Worm (Caenorhabditis elegans) whole organism, L2 larva: ENCODE data around the gene ram-2.
A peak's percentile ranks its signal among the peaks of the same experiment; 100 is the strongest.

Source experiments
- C34F6.9 ChIP-seq: fragments of 150-350 bp; optimal IDR thresholded peaks from 2 replicates; lab custom pipeline; 2014; ENCODE audit warnings: missing biosample characterization, missing genetic modification characterization
- F13H6.1 ChIP-seq: sonication (generic microtip); optimal IDR thresholded peaks from 2 replicates; lab custom pipeline; 2016; ENCODE audit warnings: missing genetic modification characterization, missing compliant biosample characterization
- Y55F3AM.14 ChIP-seq: fragments of 200-800 bp; sonication (Bioruptor generic); optimal IDR thresholded peaks from 2 replicates; lab custom pipeline; 2018; ENCODE audit warnings: mild to moderate bottlenecking, missing genetic modification characterization, missing compliant biosample characterization
- alr-1 ChIP-seq: fragments of 150-350 bp; optimal IDR thresholded peaks from 2 replicates; lab custom pipeline; 2014; ENCODE audit warnings: missing biosample characterization, missing genetic modification characterization
- ama-1 ChIP-seq: fragments of 150-350 bp; optimal IDR thresholded peaks from 2 replicates; lab custom pipeline; 2018; ENCODE audit warnings: inconsistent platforms
- blmp-1 ChIP-seq: sonication (generic microtip); optimal IDR thresholded peaks from 2 replicates; lab custom pipeline; 2017; ENCODE audit warnings: missing genetic modification characterization, mild to moderate bottlenecking, missing compliant biosample characterization, antibody characterized with exemption, moderate library complexity; ENCODE audit not compliant: insufficient read depth
- ceh-16 ChIP-seq: fragments of 150-350 bp; optimal IDR thresholded peaks from 2 replicates; lab custom pipeline; 2014; ENCODE audit warnings: missing biosample characterization, missing genetic modification characterization
- ceh-82 ChIP-seq: fragments of 150-350 bp; optimal IDR thresholded peaks from 2 replicates; lab custom pipeline; 2014; ENCODE audit warnings: missing biosample characterization, missing genetic modification characterization
- crh-2 ChIP-seq: sonication (generic microtip); optimal IDR thresholded peaks from 2 replicates; lab custom pipeline; 2017; ENCODE audit warnings: missing biosample characterization, missing genetic modification characterization
- dmd-4 ChIP-seq: sonication (generic microtip); optimal IDR thresholded peaks from 2 replicates; lab custom pipeline; 2017; ENCODE audit warnings: missing biosample characterization, missing genetic modification characterization
- egl-27 ChIP-seq: sonication (generic microtip); optimal IDR thresholded peaks from 3 replicates; lab custom pipeline; 2017; ENCODE audit warnings: missing biosample characterization, missing genetic modification reagents, missing genetic modification characterization
- elt-1 ChIP-seq: fragments of 150-350 bp; optimal IDR thresholded peaks from 2 replicates; lab custom pipeline; 2014; ENCODE audit warnings: missing biosample characterization, missing genetic modification characterization
- gmeb-1 ChIP-seq: fragments of 150-350 bp; optimal IDR thresholded peaks from 2 replicates; lab custom pipeline; 2014; ENCODE audit warnings: missing biosample characterization, missing genetic modification characterization
- lin-11 ChIP-seq: fragments of 150-350 bp; sonication (generic microtip); optimal IDR thresholded peaks from 2 replicates; lab custom pipeline; 2014; ENCODE audit warnings: missing biosample characterization, missing genetic modification characterization, inconsistent platforms, mixed read lengths
- lin-39 ChIP-seq: fragments of 150-350 bp; optimal IDR thresholded peaks from 2 replicates; lab custom pipeline; 2014; ENCODE audit warnings: missing biosample characterization, missing genetic modification reagents, missing genetic modification characterization
- lsy-2 ChIP-seq, 2 experiments: fragments of 150-350 bp in 1 of 2; sonication (generic microtip) in 1 of 2; optimal IDR thresholded peaks; 2 replicates each; lab custom pipeline; 2014 to 2017; ENCODE audit warnings: missing biosample characterization in 2 of 2, missing genetic modification characterization in 2 of 2
- mab-5 ChIP-seq: fragments of 150-350 bp; optimal IDR thresholded peaks from 2 replicates; lab custom pipeline; 2014; ENCODE audit warnings: missing biosample characterization, missing genetic modification characterization
- mbf-1 ChIP-seq: sonication (generic microtip); optimal IDR thresholded peaks from 2 replicates; lab custom pipeline; 2017; ENCODE audit warnings: missing biosample characterization, missing genetic modification characterization
- nhr-12 ChIP-seq: fragments of 150-350 bp; optimal IDR thresholded peaks from 2 replicates; lab custom pipeline; 2014; ENCODE audit warnings: missing biosample characterization, missing genetic modification characterization
- nhr-129 ChIP-seq: fragments of 150-350 bp; optimal IDR thresholded peaks from 2 replicates; lab custom pipeline; 2014; ENCODE audit warnings: missing biosample characterization, missing genetic modification characterization
- nhr-21 ChIP-seq: fragments of 150-350 bp; optimal IDR thresholded peaks from 2 replicates; lab custom pipeline; 2014; ENCODE audit warnings: missing biosample characterization, missing genetic modification characterization
- nhr-25 ChIP-seq: fragments of 150-350 bp; sonication (generic microtip); optimal IDR thresholded peaks from 3 replicates; lab custom pipeline; 2014; ENCODE audit warnings: missing biosample characterization, missing genetic modification characterization
- nhr-77 ChIP-seq: fragments of 150-350 bp; optimal IDR thresholded peaks from 2 replicates; lab custom pipeline; 2014; ENCODE audit warnings: missing biosample characterization, missing genetic modification characterization
- peb-1 ChIP-seq: fragments of 150-350 bp; optimal IDR thresholded peaks from 2 replicates; lab custom pipeline; 2014; ENCODE audit warnings: missing biosample characterization, missing genetic modification characterization
- sem-4 ChIP-seq: fragments of 150-350 bp; optimal IDR thresholded peaks from 2 replicates; lab custom pipeline; 2014; ENCODE audit warnings: missing biosample characterization, missing genetic modification reagents, missing genetic modification characterization
- skn-1 ChIP-seq: sonication (generic microtip); optimal IDR thresholded peaks from 2 replicates; lab custom pipeline; 2017; ENCODE audit warnings: missing biosample characterization, missing genetic modification characterization
- sma-9 ChIP-seq, 2 experiments: fragments of 150-350 bp in 1 of 2; sonication (generic microtip) in 1 of 2; optimal IDR thresholded peaks; 2 replicates each; lab custom pipeline; 2014 to 2016; ENCODE audit warnings: missing genetic modification characterization in 2 of 2, mild to moderate bottlenecking in 1 of 2, missing biosample characterization in 1 of 2, missing compliant biosample characterization in 1 of 2, missing genetic modification reagents in 1 of 2, moderate library complexity in 1 of 2
- unc-55 ChIP-seq: fragments of 150-350 bp; sonication (generic microtip); optimal IDR thresholded peaks from 3 replicates; lab custom pipeline; 2014; ENCODE audit warnings: missing biosample characterization, missing genetic modification reagents, missing genetic modification characterization
- zag-1 ChIP-seq: fragments of 150-350 bp; optimal IDR thresholded peaks from 2 replicates; lab custom pipeline; 2014; ENCODE audit warnings: missing biosample characterization, missing genetic modification characterization
- ztf-11 ChIP-seq: sonication (generic microtip); optimal IDR thresholded peaks from 2 replicates; lab custom pipeline; 2017; ENCODE audit warnings: missing biosample characterization, missing genetic modification characterization
- ztf-4 ChIP-seq: fragments of 150-350 bp; optimal IDR thresholded peaks from 2 replicates; lab custom pipeline; 2014; ENCODE audit warnings: missing biosample characterization, missing genetic modification characterization

Gene ram-2

ce11 chrII:11022023-11022422 lies 5.3 kb upstream of the ram-2 start, which contains the start of gene let-858 (continued):
- TF ChIP-seq nhr-21 (tag; lab: Kevin White, UChicago) (peak; percentile 29), nhr-25 (peak; percentile 57), skn-1 (tag; lab: Kevin White, UChicago) (no peak), peb-1 (tag; lab: Kevin White, UChicago) (no peak), C34F6.9 (peak; percentile 58), mbf-1 (tag; lab: Kevin White, UChicago) (no peak), elt-1 (tag; lab: Kevin White, UChicago) (no peak), Y55F3AM.14 (GFP tag; lab: Kevin White, UChicago) (no peak), nhr-12 (tag; lab: Kevin White, UChicago) (no peak)

ce11 chrII:11020707-11021106 lies 4.0 kb upstream of the ram-2 start:
- TF ChIP-seq blmp-1 (tag; lab: Kevin White, UChicago), result peak; percentile 97
- TF ChIP-seq sma-9 (GFP tag; optimal IDR thresholded peaks at IDR 0.05; lab: Kevin White, UChicago), result peak; percentile 37
- no peak for TF ChIP-seq sma-9 (tag; optimal IDR thresholded peaks at IDR 0.05; lab: Kevin White, UChicago)
- no peak for TF ChIP-seq nhr-129 (tag; lab: Kevin White, UChicago)
- peak; percentile 66 for TF ChIP-seq nhr-25
- TF ChIP-seq ceh-16 (tag; lab: Kevin White, UChicago), result peak; percentile 59
- TF ChIP-seq, all 48 proteins: peak for 4

DNA sequence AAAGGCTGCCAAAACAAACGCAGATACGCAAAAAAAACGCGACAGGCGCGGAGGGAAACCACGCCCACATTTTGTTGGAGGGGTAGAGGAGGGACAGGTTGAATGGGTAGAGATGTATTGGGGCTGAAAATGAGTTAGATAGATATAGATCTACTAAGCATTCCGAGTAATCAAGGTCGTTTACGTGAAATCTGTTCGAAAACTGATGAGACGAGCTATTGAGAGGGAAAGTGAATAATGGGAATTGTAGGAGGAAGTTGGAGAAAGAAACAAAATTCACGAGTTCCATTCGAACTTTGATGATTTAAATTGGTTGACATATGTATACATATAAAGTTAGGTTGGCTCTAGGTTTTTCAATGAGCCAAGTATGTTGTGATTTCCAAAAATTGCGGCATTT lies 203 bp upstream of the ram-2 start:
- TF ChIP-seq skn-1 (tag; lab: Kevin White, UChicago), result no peak
- TF ChIP-seq lsy-2 (tag; optimal IDR thresholded peaks at IDR 0.05; lab: Kevin White, UChicago), result no peak
- TF ChIP-seq sma-9 (GFP tag; optimal IDR thresholded peaks at IDR 0.05; lab: Kevin White, UChicago), result peak; percentile 43
- TF ChIP-seq sma-9 (tag; optimal IDR thresholded peaks at IDR 0.05; lab: Kevin White, UChicago), result no peak
- TF ChIP-seq blmp-1 (tag; lab: Kevin White, UChicago), result peak; percentile 63
- peak; percentile 52 for TF ChIP-seq nhr-25
- peak; percentile 85 for TF ChIP-seq ceh-16 (tag; lab: Kevin White, UChicago)

- no peak for TF ChIP-seq alr-1 (tag; lab: Kevin White, UChicago)
- no peak for TF ChIP-seq mab-5 (tag; lab: Kevin White, UChicago)
- TF ChIP-seq mbf-1 (tag; lab: Kevin White, UChicago), result no peak
- TF ChIP-seq lin-39 (tag; lab: Kevin White, UChicago), result no peak
- TF ChIP-seq dmd-4 (tag; lab: Kevin White, UChicago), result no peak
- TF ChIP-seq F13H6.1, result no peak
- TF ChIP-seq egl-27 (tag; lab: Kevin White, UChicago), result no peak
- no peak for TF ChIP-seq lin-11
- TF ChIP-seq unc-55 (GFP tag; lab: Kevin White, UChicago), result no peak
- TF ChIP-seq ceh-82 (tag; lab: Kevin White, UChicago), result no peak
- no peak for TF ChIP-seq ceh-16 (tag; lab: Kevin White, UChicago)
- no peak for TF ChIP-seq ztf-11 (tag; lab: Kevin White, UChicago)
- TF ChIP-seq nhr-129 (tag; lab: Kevin White, UChicago), result no peak
- TF ChIP-seq nhr-12 (tag; lab: Kevin White, UChicago), result no peak
- TF ChIP-seq skn-1 (tag; lab: Kevin White, UChicago), result no peak
- TF ChIP-seq crh-2 (tag; lab: Kevin White, UChicago), result no peak
Measured at ce11 chrII:11016435-11016834, 246 bp downstream of the ram-2 start.

DNA sequence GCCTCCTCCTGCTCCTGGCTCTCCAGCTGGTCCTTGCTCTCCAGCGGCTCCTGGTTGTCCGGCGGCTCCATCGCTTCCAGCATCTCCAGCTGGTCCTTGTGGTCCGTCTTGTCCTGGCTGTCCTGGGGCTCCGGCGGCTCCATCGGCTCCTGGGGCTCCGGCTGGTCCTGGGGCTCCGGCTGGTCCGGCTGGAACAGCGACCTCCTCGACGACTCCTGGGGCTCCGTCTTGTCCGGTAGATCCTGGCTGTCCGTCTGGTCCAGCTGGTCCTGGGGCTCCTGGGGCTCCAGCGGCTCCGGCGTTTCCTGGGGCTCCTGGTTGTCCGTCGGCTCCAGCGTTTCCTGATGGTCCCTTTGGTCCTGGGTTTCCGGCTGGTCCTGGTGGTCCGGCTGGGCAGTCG lies 947 bp downstream of the ram-2 start:
- no peak for TF ChIP-seq zag-1 (tag; lab: Kevin White, UChicago)
- TF ChIP-seq sem-4 (tag; lab: Kevin White, UChicago), result no peak

- no peak for TF ChIP-seq ztf-11 (tag; lab: Kevin White, UChicago)
- TF ChIP-seq nhr-25, result peak; percentile 73
- TF ChIP-seq ama-1 (lab: Kevin White, UChicago), result peak; percentile 51
- TF ChIP-seq Y55F3AM.14 (GFP tag; lab: Kevin White, UChicago), result no peak
- no peak for TF ChIP-seq lsy-2 (tag; optimal IDR thresholded peaks at IDR 0.05; lab: Kevin White, UChicago)
Measured at ce11 chrII:11015210-11015609, 1.5 kb downstream of the ram-2 start.

ce11 chrII:11013667-11014066 lies 3.0 kb downstream of the ram-2 start, which contains the start of gene col-81:
Gene col-81 (minus strand): TSS chrII:11013767.
- TF ChIP-seq sem-4 (tag; lab: Kevin White, UChicago), result no peak
- no peak for TF ChIP-seq zag-1 (tag; lab: Kevin White, UChicago)
- TF ChIP-seq blmp-1 (tag; lab: Kevin White, UChicago), result no peak
- no peak for TF ChIP-seq dmd-4 (tag; lab: Kevin White, UChicago)
- no peak for TF ChIP-seq lin-39 (tag; lab: Kevin White, UChicago)
- TF ChIP-seq egl-27 (tag; lab: Kevin White, UChicago), result no peak
- TF ChIP-seq gmeb-1 (tag; lab: Kevin White, UChicago), result no peak
- TF ChIP-seq sma-9 (GFP tag; optimal IDR thresholded peaks at IDR 0.05; lab: Kevin White, UChicago), result no peak
- no peak for TF ChIP-seq sma-9 (tag; optimal IDR thresholded peaks at IDR 0.05; lab: Kevin White, UChicago)
- no peak for TF ChIP-seq mbf-1 (tag; lab: Kevin White, UChicago)
- no peak for TF ChIP-seq nhr-77
- TF ChIP-seq nhr-12 (tag; lab: Kevin White, UChicago), result no peak
- no peak for TF ChIP-seq ztf-4 (tag; lab: Kevin White, UChicago)
